Worm (Caenorhabditis elegans) whole organism, young adult: ENCODE data around the gene str-158.
"Not testable (repeated sequence)": the region's sequence is repeated elsewhere in the genome, so short reads cannot be mapped to it uniquely, and the experiment has no call there.

Experiments
- K12H6.12 ChIP-seq: fragments of 200-800 bp; sonication (Bioruptor generic); optimal IDR thresholded peaks from 2 replicates; lab custom pipeline; 2018; ENCODE audit warnings: mild to moderate bottlenecking, missing genetic modification characterization, missing compliant biosample characterization
- athp-1 ChIP-seq: sonication (generic microtip); optimal IDR thresholded peaks from 2 replicates; lab custom pipeline; 2017; ENCODE audit warnings: mild to moderate bottlenecking, missing genetic modification characterization, missing compliant biosample characterization
- bed-1 ChIP-seq: fragments of 200-800 bp; sonication (Bioruptor generic); IDR thresholded peaks from 2 replicates; pipeline ENCODE4 v1.3.6; 2022; ENCODE audit warnings: missing genetic modification reagents, missing genetic modification characterization, missing compliant biosample characterization
- cebp-2 ChIP-seq: fragments of 200-800 bp; sonication (Bioruptor generic); IDR thresholded peaks from 2 replicates; pipeline ENCODE4 v1.3.6; 2022; ENCODE audit warnings: missing genetic modification characterization, missing compliant biosample characterization
- ceh-100 ChIP-seq: fragments of 200-800 bp; sonication (Bioruptor generic); IDR thresholded peaks from 2 replicates; pipeline ENCODE4 v1.3.6; 2022; ENCODE audit warnings: missing genetic modification reagents, missing genetic modification characterization, missing compliant biosample characterization
- ceh-58 ChIP-seq: fragments of 200-800 bp; sonication (Bioruptor generic); IDR thresholded peaks from 2 replicates; pipeline ENCODE4 v1.3.6; 2022; ENCODE audit warnings: missing genetic modification characterization, missing compliant biosample characterization
- hlh-12 ChIP-seq: sonication (generic microtip); optimal IDR thresholded peaks from 2 replicates; lab custom pipeline; 2016; ENCODE audit warnings: missing genetic modification characterization, missing compliant biosample characterization
- let-526 ChIP-seq: fragments of 200-800 bp; sonication (Bioruptor generic); IDR thresholded peaks from 2 replicates; pipeline ENCODE4 v1.3.6; 2022; ENCODE audit warnings: missing genetic modification reagents, missing genetic modification characterization, missing compliant biosample characterization
- nfya-1 ChIP-seq: sonication (generic microtip); optimal IDR thresholded peaks from 2 replicates; lab custom pipeline; 2017; ENCODE audit warnings: antibody characterized with exemption, missing compliant biosample characterization, missing genetic modification characterization, borderline replicate concordance; ENCODE audit not compliant: insufficient read depth
- nhr-80 ChIP-seq: sonication (generic microtip); optimal IDR thresholded peaks from 2 replicates; lab custom pipeline; 2016; ENCODE audit warnings: missing genetic modification characterization, missing compliant biosample characterization
- sea-2 ChIP-seq: fragments of 200-800 bp; sonication (Bioruptor generic); IDR thresholded peaks from 2 replicates; pipeline ENCODE4 v1.3.6; 2022; ENCODE audit warnings: missing genetic modification characterization, missing compliant biosample characterization
- snpc-4 ChIP-seq, 5 experiments: fragments of 150-350 bp in 1 of 5; sonication (generic microtip) in 4 of 5; optimal IDR thresholded peaks; 2 replicates each; lab custom pipeline; 2014 to 2018; ENCODE audit warnings: missing genetic modification characterization in 5 of 5, missing biosample characterization in 3 of 5, antibody characterized with exemption in 2 of 5, mild to moderate bottlenecking in 2 of 5, missing compliant biosample characterization in 2 of 5, missing genotype in 2 of 5, moderate library complexity in 2 of 5, missing genetic modification reagents in 1 of 5
- tlf-1 ChIP-seq: fragments of 200-800 bp; sonication (Bioruptor generic); optimal IDR thresholded peaks from 2 replicates; lab custom pipeline; 2018; ENCODE audit warnings: mild to moderate bottlenecking, missing genetic modification characterization, missing compliant biosample characterization
- unc-62 ChIP-seq: fragments of 150-350 bp; optimal IDR thresholded peaks from 2 replicates; lab custom pipeline; 2014; ENCODE audit warnings: missing biosample characterization, missing genetic modification reagents, missing genetic modification characterization

ce11 chrIV:4920595-4920994, 2.7 kb downstream of the str-158 start:
- TF ChIP-seq cebp-2 (GFP tag; lab: Robert Waterston, UW); sea-2; tlf-1; K12H6.12 (tag; lab: Kevin White, UChicago); hlh-12 (tag; lab: Kevin White, UChicago); nhr-80 (tag; lab: Kevin White, UChicago); nfya-1 (tag; lab: Kevin White, UChicago); snpc-4 (GFP tag; optimal IDR thresholded peaks at IDR 0.05; lab: Kevin White, UChicago); snpc-4 (tag; optimal IDR thresholded peaks at IDR 0.05; lab: Kevin White, UChicago); let-526; ceh-58; unc-62 (GFP tag; lab: Kevin White, UChicago); athp-1 (tag; lab: Kevin White, UChicago); bed-1 (GFP tag; lab: Robert Waterston, UW); ceh-100 (GFP tag; lab: Robert Waterston, UW): not testable (repeated sequence)
